Fruit fly (Drosophila melanogaster) whole organism, embryonic: ENCODE measurements around the gene parvin.

Experiments
- ATbp ChIP-seq: fragments of 200-800 bp; sonication (Bioruptor generic); optimal IDR thresholded peaks from 2 replicates; lab custom pipeline; 2017; ENCODE audit warnings: missing biosample characterization, mild to moderate bottlenecking, missing genetic modification characterization, missing genetic modification reagents
- Adf1 ChIP-seq: fragments of 200-800 bp; sonication (Bioruptor generic); IDR thresholded peaks from 2 replicates; pipeline ENCODE4 v1.3.6; 2022; ENCODE audit warnings: missing biosample characterization, missing genetic modification characterization
- Aef1 ChIP-seq: fragments of 200-800 bp; sonication (Bioruptor generic); IDR thresholded peaks from 3 replicates; pipeline ENCODE4 v1.3.6; 2022; ENCODE audit warnings: missing biosample characterization, missing genetic modification characterization
- CG10321 ChIP-seq: fragments of 200-800 bp; sonication (Bioruptor generic); IDR thresholded peaks from 2 replicates; pipeline ENCODE4 v1.3.6; 2022; ENCODE audit warnings: missing biosample characterization, missing genetic modification characterization
- CG10654 ChIP-seq: fragments of 200-800 bp; sonication (Bioruptor generic); optimal IDR thresholded peaks from 2 replicates; lab custom pipeline; 2016; ENCODE audit warnings: missing biosample characterization, missing genetic modification characterization
- CG11247 ChIP-seq: fragments of 200-800 bp; sonication (Bioruptor generic); IDR thresholded peaks from 2 replicates; pipeline ENCODE4 v1.3.6; 2022; ENCODE audit warnings: missing biosample characterization, missing genetic modification characterization
- CG11456 ChIP-seq: fragments of 200-800 bp; sonication (Bioruptor generic); IDR thresholded peaks from 3 replicates; pipeline ENCODE4 v1.3.6; 2022; ENCODE audit warnings: missing biosample characterization, missing genetic modification characterization
- CG11504 ChIP-seq: fragments of 200-800 bp; sonication (Bioruptor generic); optimal IDR thresholded peaks from 3 replicates; lab custom pipeline; 2019; ENCODE audit warnings: missing biosample characterization, mild to moderate bottlenecking, missing genetic modification characterization, moderate library complexity
- CG14014 ChIP-seq: fragments of 200-800 bp; sonication (Bioruptor generic); IDR thresholded peaks from 2 replicates; pipeline ENCODE4 v1.3.6; 2022; ENCODE audit warnings: missing biosample characterization, missing genetic modification characterization
- CG15479 ChIP-seq: fragments of 200-800 bp; sonication (Bioruptor generic); optimal IDR thresholded peaks from 3 replicates; lab custom pipeline; 2019; ENCODE audit warnings: missing biosample characterization, mild to moderate bottlenecking, missing genetic modification characterization, moderate library complexity
- CG1832 ChIP-seq: fragments of 200-800 bp; sonication (Bioruptor generic); optimal IDR thresholded peaks from 2 replicates; lab custom pipeline; 2017; ENCODE audit warnings: missing biosample characterization, mild to moderate bottlenecking, missing genetic modification characterization, inconsistent platforms
- CG3838 ChIP-seq: fragments of 200-800 bp; sonication (Bioruptor generic); optimal IDR thresholded peaks from 3 replicates; lab custom pipeline; 2016; ENCODE audit warnings: missing biosample characterization, missing genetic modification characterization
- CG3847 ChIP-seq: fragments of 200-800 bp; sonication (Bioruptor generic); IDR thresholded peaks from 2 replicates; pipeline ENCODE4 v1.3.6; 2022; ENCODE audit warnings: missing biosample characterization, missing genetic modification characterization
- CG4360 ChIP-seq: fragments of 200-800 bp; sonication (Bioruptor generic); IDR thresholded peaks from 2 replicates; pipeline ENCODE4 v1.3.6; 2022; ENCODE audit warnings: missing biosample characterization, missing genetic modification characterization
- CG4820 ChIP-seq: fragments of 200-800 bp; sonication (Bioruptor generic); optimal IDR thresholded peaks from 3 replicates; lab custom pipeline; 2016; ENCODE audit warnings: missing biosample characterization, missing genetic modification characterization
- CG6175 ChIP-seq: fragments of 200-800 bp; sonication (Bioruptor generic); IDR thresholded peaks from 3 replicates; pipeline ENCODE4 v1.3.6; 2022; ENCODE audit warnings: missing biosample characterization, missing genetic modification characterization
- CG8290 ChIP-seq, 3 experiments: fragments of 200-800 bp; sonication (Bioruptor generic); optimal IDR thresholded peaks; 2 replicates each; lab custom pipeline; 2016 to 2019; ENCODE audit warnings: missing biosample characterization in 3 of 3, missing genetic modification characterization in 3 of 3, mild to moderate bottlenecking in 2 of 3, moderate library complexity in 1 of 3
- CG9932 ChIP-seq: fragments of 200-800 bp; sonication (Bioruptor generic); IDR thresholded peaks from 2 replicates; pipeline ENCODE4 v1.3.6; 2022; ENCODE audit warnings: missing biosample characterization, missing genetic modification characterization
- CHES-1-like ChIP-seq: fragments of 200-800 bp; sonication (Bioruptor generic); optimal IDR thresholded peaks from 2 replicates; lab custom pipeline; 2016; ENCODE audit warnings: missing biosample characterization, missing genetic modification characterization
- Deaf1 ChIP-seq: fragments of 200-800 bp; optimal IDR thresholded peaks from 3 replicates; lab custom pipeline; 2019; ENCODE audit warnings: missing biosample characterization, mild to moderate bottlenecking, missing genetic modification characterization, moderate library complexity
- Med ChIP-seq: fragments of 200-800 bp; sonication (Bioruptor generic); peaks from one replicate; lab custom pipeline; 2016; ENCODE audit warnings: missing biosample characterization, missing genetic modification characterization, mild to moderate bottlenecking, inconsistent platforms, moderate library complexity
- NC2α ChIP-seq: fragments of 200-800 bp; sonication (Bioruptor generic); optimal IDR thresholded peaks from 2 replicates; lab custom pipeline; 2016; ENCODE audit warnings: missing biosample characterization, missing genetic modification characterization
- YL-1 ChIP-seq: fragments of 200-800 bp; sonication (Bioruptor generic); optimal IDR thresholded peaks from 3 replicates; lab custom pipeline; 2017; ENCODE audit warnings: missing biosample characterization, mild to moderate bottlenecking, missing genetic modification characterization
- ato ChIP-seq: fragments of 200-800 bp; sonication (Bioruptor generic); IDR thresholded peaks from 2 replicates; pipeline ENCODE4 v1.3.6; 2022; ENCODE audit warnings: missing biosample characterization, missing genetic modification characterization; ENCODE audit not compliant: partially characterized antibody
- cg ChIP-seq: fragments of 200-800 bp; sonication (Bioruptor generic); optimal IDR thresholded peaks from 3 replicates; lab custom pipeline; 2019; ENCODE audit warnings: missing biosample characterization, mild to moderate bottlenecking, missing genetic modification characterization, moderate library complexity
- chinmo ChIP-seq: fragments of 200-800 bp; sonication (Bioruptor generic); IDR thresholded peaks from 4 replicates; pipeline ENCODE4 v1.3.6; 2022; ENCODE audit warnings: missing biosample characterization, missing genetic modification characterization; ENCODE audit not compliant: partially characterized antibody
- crol ChIP-seq: fragments of 200-800 bp; sonication (Bioruptor generic); IDR thresholded peaks from 2 replicates; pipeline ENCODE4 v1.3.6; 2022; ENCODE audit warnings: missing biosample characterization, missing genetic modification characterization
- grn ChIP-seq: fragments of 200-800 bp; sonication (Bioruptor generic); optimal IDR thresholded peaks from 3 replicates; lab custom pipeline; 2017; ENCODE audit warnings: missing biosample characterization, missing genetic modification characterization
- kni ChIP-seq: fragments of 200-800 bp; sonication (Bioruptor generic); optimal IDR thresholded peaks from 3 replicates; lab custom pipeline; 2017; ENCODE audit warnings: mild to moderate bottlenecking, missing biosample characterization, missing genetic modification reagents, missing genetic modification characterization
- oc ChIP-seq: fragments of 200-800 bp; sonication (Bioruptor generic); optimal IDR thresholded peaks from 2 replicates; lab custom pipeline; 2018; ENCODE audit warnings: missing biosample characterization, mild to moderate bottlenecking, missing genetic modification characterization, moderate library complexity
- odd ChIP-seq: fragments of 200-800 bp; sonication (Bioruptor generic); optimal IDR thresholded peaks from 2 replicates; lab custom pipeline; 2017; ENCODE audit warnings: missing biosample characterization, mild to moderate bottlenecking, missing genetic modification characterization
- pros ChIP-seq: fragments of 200-800 bp; sonication (Bioruptor generic); optimal IDR thresholded peaks from 3 replicates; lab custom pipeline; 2019; ENCODE audit warnings: missing biosample characterization, mild to moderate bottlenecking, missing genetic modification characterization, moderate library complexity
- psq ChIP-seq: fragments of 200-800 bp; sonication (Bioruptor generic); optimal IDR thresholded peaks from 2 replicates; lab custom pipeline; 2017; ENCODE audit warnings: missing biosample characterization, missing genetic modification characterization
- sens-2 ChIP-seq: fragments of 200-800 bp; sonication (Bioruptor generic); IDR thresholded peaks from 2 replicates; pipeline ENCODE4 v1.3.6; 2022; ENCODE audit warnings: missing biosample characterization, missing genetic modification characterization
- sna ChIP-seq: fragments of 200-800 bp; sonication (Bioruptor generic); IDR thresholded peaks from 2 replicates; pipeline ENCODE4 v1.3.6; 2022; ENCODE audit warnings: missing biosample characterization, missing genetic modification characterization; ENCODE audit not compliant: partially characterized antibody
- sr ChIP-seq: fragments of 200-800 bp; sonication (Bioruptor generic); IDR thresholded peaks from 3 replicates; pipeline ENCODE4 v1.3.6; 2022; ENCODE audit warnings: missing biosample characterization, missing genetic modification characterization
- tin ChIP-seq: fragments of 200-800 bp; sonication (Bioruptor generic); optimal IDR thresholded peaks from 3 replicates; lab custom pipeline; 2016; ENCODE audit warnings: missing biosample characterization, missing genetic modification characterization
- tll ChIP-seq, 2 experiments: fragments of 200-800 bp in 1 of 2; fragments of >200 bp in 1 of 2; sonication (Bioruptor generic) in 1 of 2; optimal IDR thresholded peaks; 2 replicates each; lab custom pipeline; 2017 to 2019; ENCODE audit warnings: missing biosample characterization in 2 of 2, missing genetic modification characterization in 2 of 2, mild to moderate bottlenecking in 1 of 2, moderate library complexity in 1 of 2
- twi ChIP-seq: fragments of 200-800 bp; optimal IDR thresholded peaks from 2 replicates; lab custom pipeline; 2019; ENCODE audit warnings: missing biosample characterization, mild to moderate bottlenecking, missing genetic modification characterization, moderate library complexity
- wdn ChIP-seq: fragments of 200-800 bp; sonication (Bioruptor generic); IDR thresholded peaks from 2 replicates; pipeline ENCODE4 v1.3.6; 2022; ENCODE audit warnings: missing biosample characterization, missing genetic modification characterization
- zen ChIP-seq: fragments of 200-800 bp; sonication (Bioruptor generic); optimal IDR thresholded peaks from 3 replicates; lab custom pipeline; 2018; ENCODE audit warnings: missing biosample characterization, mild to moderate bottlenecking, missing genetic modification characterization, moderate library complexity

parvin gene

DNA sequence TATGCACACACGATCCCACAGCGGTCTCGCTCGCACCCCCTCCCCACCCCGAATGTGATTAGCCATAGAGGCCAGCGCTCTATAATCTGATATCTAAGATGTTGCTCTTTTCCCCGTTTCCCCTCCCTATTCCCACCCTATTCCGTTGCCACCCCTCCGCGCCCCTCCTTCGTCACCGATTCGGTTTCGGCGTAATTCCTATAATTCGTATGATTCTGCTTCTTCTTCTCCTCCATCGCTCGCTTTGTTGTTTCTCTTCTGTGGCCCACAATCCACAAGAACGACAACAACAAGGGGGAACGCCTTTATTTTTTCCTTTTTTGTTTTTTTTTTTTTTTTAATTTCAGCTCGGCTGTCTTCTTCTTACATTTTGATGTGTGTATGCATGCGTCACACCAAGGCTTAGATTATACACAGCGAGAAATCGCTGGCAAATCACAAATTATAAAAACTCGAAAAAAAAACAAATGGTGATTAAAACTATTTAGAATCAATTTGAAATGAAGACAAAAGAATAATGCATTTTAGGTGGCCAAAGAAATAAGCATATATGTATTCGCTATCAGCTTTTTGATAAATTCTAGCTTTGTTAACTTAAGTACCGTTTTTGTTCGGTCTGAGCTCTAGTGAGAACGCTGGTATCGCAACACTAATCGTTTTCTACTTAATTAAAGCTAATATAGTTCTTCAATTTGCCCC lies 24.1 kb downstream of the parvin start (continued):
- TF ChIP-seq sens-2 (GFP tag; lab: Robert Waterston, UW) (no peak), tin (GFP tag; lab: Kevin White, UChicago) (peak; percentile 43)

DNA sequence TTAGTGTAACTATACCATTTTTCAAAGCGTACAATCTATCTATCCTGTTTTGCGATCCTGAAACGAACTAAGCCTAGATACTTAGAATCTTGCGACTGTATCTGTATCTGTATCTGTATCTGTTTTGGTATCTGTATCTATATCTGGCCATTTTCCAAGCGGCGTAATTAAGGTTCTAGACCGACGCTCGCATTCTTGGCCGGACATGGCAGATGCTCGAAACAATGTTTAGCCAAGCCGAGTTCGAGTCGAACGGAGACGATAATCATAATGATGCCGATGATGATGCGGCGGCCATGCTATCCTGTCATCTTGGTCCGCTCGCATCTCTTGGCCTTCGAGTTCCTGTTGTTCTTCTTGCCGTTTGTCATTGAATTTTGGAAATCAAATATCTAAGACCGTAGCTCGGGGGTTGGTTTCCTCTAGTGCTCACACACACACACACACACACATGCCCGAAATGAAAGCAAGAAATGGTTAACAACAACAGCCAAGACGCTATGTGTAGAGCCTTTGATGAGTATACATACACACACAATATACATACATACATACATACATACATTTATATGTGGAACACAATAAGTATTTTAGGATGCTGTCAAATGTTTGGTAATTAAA lies 26.3 kb downstream of the parvin start:
- peak; percentile 61 for TF ChIP-seq cg (GFP tag; lab: Kevin White, UChicago)
- peak in 1 of 2 experiments; percentile 63 for TF ChIP-seq tll (GFP tag; optimal IDR thresholded peaks at IDR 0.05; lab: Kevin White, UChicago)
- peak; percentile 51; the same call in 1 of the 2 replicates for TF ChIP-seq CG4360 (GFP tag; lab: Robert Waterston, UW)
- peak; percentile 32 for TF ChIP-seq grn
- no peak for TF ChIP-seq CG4820 (GFP tag; lab: Kevin White, UChicago)
- TF ChIP-seq ato (GFP tag; lab: Robert Waterston, UW): no peak
- peak; percentile 96 for TF ChIP-seq zen
- TF ChIP-seq pros (GFP tag; lab: Kevin White, UChicago): peak; percentile 98
- no peak for TF ChIP-seq CG11456 (GFP tag; lab: Robert Waterston, UW)
- peak; percentile 85 for TF ChIP-seq CG15479 (GFP tag; lab: Kevin White, UChicago)
- TF ChIP-seq CHES-1-like (GFP tag; lab: Kevin White, UChicago): no peak
- peak; percentile 7 for TF ChIP-seq kni (GFP tag; lab: Kevin White, UChicago)
- TF ChIP-seq CG6175: no peak

DNA sequence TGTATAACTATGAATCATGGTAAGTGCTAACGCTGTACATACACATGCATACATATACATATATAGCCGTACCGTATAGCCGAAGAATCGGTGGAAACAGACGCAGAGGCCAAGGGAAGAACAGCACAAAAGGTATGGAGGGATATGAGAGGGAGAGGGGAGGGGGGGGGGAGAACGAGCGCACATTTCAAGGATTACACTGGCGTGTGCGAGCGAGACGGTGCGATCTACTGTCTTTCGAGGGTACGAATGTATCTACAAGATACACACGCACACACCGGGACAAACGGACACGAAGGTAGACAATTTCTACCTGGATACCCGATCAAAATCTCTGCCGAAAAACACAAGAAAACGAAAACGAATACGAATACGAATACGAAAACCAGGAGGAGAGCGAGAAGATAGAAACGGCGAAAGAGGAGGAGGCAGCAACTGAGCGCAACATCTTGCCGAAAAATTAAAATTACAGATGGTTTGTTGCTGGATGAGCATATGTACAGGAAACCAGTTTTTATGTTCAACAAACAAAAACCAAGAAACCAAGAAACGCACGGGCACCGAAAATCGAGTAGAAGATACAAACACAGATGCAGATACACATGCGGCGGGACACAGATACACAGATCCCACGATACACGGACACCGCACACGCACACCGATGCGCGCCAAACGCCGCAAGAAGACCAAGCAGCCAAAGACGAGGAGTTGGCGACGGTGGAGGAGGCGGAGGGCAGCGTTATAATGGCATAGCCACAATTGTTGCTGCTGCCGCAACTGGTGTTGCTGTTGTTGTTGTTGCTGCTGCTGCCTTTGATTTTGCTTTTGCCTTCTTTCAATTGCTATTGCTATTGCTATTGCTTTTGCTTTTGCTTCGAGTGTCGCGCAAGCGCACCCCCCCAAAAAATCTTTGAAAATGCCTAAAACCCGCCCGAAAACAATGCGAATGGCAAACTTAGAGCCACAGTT lies 28.2 kb downstream of the parvin start:
- TF ChIP-seq CG3838 (no peak), CG11247 (GFP tag; lab: Robert Waterston, UW) (no peak), CG1832 (GFP tag; lab: Kevin White, UChicago) (peak; percentile 49), cg (GFP tag; lab: Kevin White, UChicago) (peak; percentile 77), CG8290 (GFP tag; optimal IDR thresholded peaks at IDR 0.05; lab: Kevin White, UChicago) (no peak), CG8290 (tag; optimal IDR thresholded peaks at IDR 0.05; lab: Kevin White, UChicago) (no peak), kni (GFP tag; lab: Kevin White, UChicago) (peak; percentile 54), Med (GFP tag; lab: Kevin White, UChicago) (peak; percentile 24), pros (GFP tag; lab: Kevin White, UChicago) (peak; percentile 93), sna (0 out of 2 replicates have a peak, but pooled peaks have one; percentile 12), ATbp (peak; percentile 55), CG9932 (GFP tag; lab: Robert Waterston, UW) (0 out of 2 replicates have a peak, but pooled peaks have one; percentile 23), CG11504 (tag; lab: Kevin White, UChicago) (peak; percentile 50), sr (GFP tag; lab: Robert Waterston, UW) (no peak), CG15479 (GFP tag; lab: Kevin White, UChicago) (peak; percentile 64), Aef1 (GFP tag; lab: Robert Waterston, UW) (0 out of 3 replicates have a peak, but pooled peaks have one; percentile 13), psq (GFP tag; lab: Kevin White, UChicago) (peak; percentile 79), NC2α (GFP tag; lab: Kevin White, UChicago) (no peak), Adf1 (GFP tag; lab: Robert Waterston, UW) (0 out of 2 replicates have a peak, but pooled peaks have one; percentile 21), wdn (GFP tag; lab: Robert Waterston, UW) (no peak), oc (tag; lab: Kevin White, UChicago) (no peak), crol (GFP tag; lab: Robert Waterston, UW) (peak; percentile 92), twi (tag; lab: Kevin White, UChicago) (peak; percentile 89), chinmo (GFP tag; lab: Robert Waterston, UW) (0 out of 4 replicates have a peak, but pooled peaks have one; percentile 53), YL-1 (no peak), odd (GFP tag; lab: Kevin White, UChicago) (no peak), CG6175 (peak; percentile 77; the same call in 2 of the 3 replicates), CG10321 (GFP tag; lab: Robert Waterston, UW) (no peak), CG3847 (GFP tag; lab: Robert Waterston, UW) (no peak), Deaf1 (tag; lab: Kevin White, UChicago) (peak; percentile 44), CG14014 (GFP tag; lab: Robert Waterston, UW) (no peak), CG10654 (no peak)
